Worm (Caenorhabditis elegans) whole organism, L1 larva: Measurements from ENCODE around the gene ZC204.6.

Experiments
- dpl-1 ChIP-seq, 3 experiments: fragments of 150-350 bp in 2 of 3; sonication (generic microtip) in 1 of 3; optimal IDR thresholded peaks; 2 replicates each; lab custom pipeline; 2014 to 2017; ENCODE audit warnings: missing biosample characterization in 3 of 3, missing genetic modification characterization in 3 of 3, missing genetic modification reagents in 3 of 3
- fkh-8 ChIP-seq: sonication (generic microtip); optimal IDR thresholded peaks from 2 replicates; lab custom pipeline; 2016; ENCODE audit warnings: mild to moderate bottlenecking, missing genetic modification characterization, missing compliant biosample characterization
- mdl-1 ChIP-seq, 2 experiments: fragments of 150-350 bp; optimal IDR thresholded peaks; 2 replicates each; lab custom pipeline; 2014 to 2017; ENCODE audit warnings: missing biosample characterization in 2 of 2, missing genetic modification characterization in 2 of 2, inconsistent platforms in 1 of 2
- skn-1 ChIP-seq: fragments of 150-350 bp; optimal IDR thresholded peaks from 2 replicates; lab custom pipeline; 2014; ENCODE audit warnings: missing biosample characterization, missing genetic modification characterization
- unc-62 ChIP-seq: fragments of 150-350 bp; optimal IDR thresholded peaks from 2 replicates; lab custom pipeline; 2014; ENCODE audit warnings: missing biosample characterization, missing genetic modification reagents, missing genetic modification characterization
- unc-86 ChIP-seq: sonication (generic microtip); optimal IDR thresholded peaks from 2 replicates; lab custom pipeline; 2016; ENCODE audit warnings: missing genetic modification characterization, missing compliant biosample characterization

DNA sequence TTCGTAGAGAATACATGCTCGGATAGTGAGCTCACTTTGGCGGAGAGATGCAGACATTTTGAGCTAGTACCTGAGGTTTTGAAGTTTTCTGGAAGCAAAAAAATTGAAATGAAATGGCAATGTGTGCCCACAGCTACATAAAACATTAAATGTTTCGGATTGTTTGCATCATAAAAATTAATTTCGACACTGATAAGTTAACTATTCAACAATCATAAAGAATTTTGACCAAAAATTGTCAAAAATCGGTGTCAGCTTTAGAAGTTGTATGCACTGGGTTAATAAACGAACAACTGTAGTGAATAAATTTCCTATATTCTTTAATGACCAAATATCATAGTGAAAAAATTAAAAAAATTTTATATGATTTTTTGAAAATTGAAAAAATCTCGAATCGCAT, 25.7 kb downstream of the ZC204.6 start, which contains the start of gene fbxa-166:
- TF ChIP-seq unc-86 (tag; lab: Kevin White, UChicago) (no peak), mdl-1 (tag; optimal IDR thresholded peaks at IDR 0.05; lab: Kevin White, UChicago) (no peak), skn-1 (tag; lab: Kevin White, UChicago) (no peak), fkh-8 (tag; lab: Kevin White, UChicago) (no peak), dpl-1 (GFP tag; optimal IDR thresholded peaks at IDR 0.05; lab: Kevin White, UChicago) (no peak), unc-62 (GFP tag; lab: Kevin White, UChicago) (no peak)
